Fruit fly (Drosophila melanogaster) whole organism, embryonic: ENCODE results near the gene Rsph3.

ENCODE experiments used
- Adf1 ChIP-seq: fragments of 200-800 bp; sonication (Bioruptor generic); IDR thresholded peaks from 2 replicates; pipeline ENCODE4 v1.3.6; 2022; ENCODE audit warnings: missing biosample characterization, missing genetic modification characterization
- Awh ChIP-seq: fragments of 200-800 bp; sonication (Bioruptor generic); IDR thresholded peaks from 2 replicates; pipeline ENCODE4, ENCODE4 v1.3.6; 2022; ENCODE audit warnings: missing biosample characterization, missing genetic modification characterization
- CG10543 ChIP-seq: fragments of 200-800 bp; sonication (Bioruptor generic); optimal IDR thresholded peaks from 3 replicates; lab custom pipeline; 2017; ENCODE audit warnings: missing biosample characterization, mild to moderate bottlenecking, missing genetic modification characterization, moderate library complexity
- CG12219 ChIP-seq: fragments of 200-800 bp; sonication (Bioruptor generic); optimal IDR thresholded peaks from 3 replicates; lab custom pipeline; 2018; ENCODE audit warnings: missing biosample characterization, mild to moderate bottlenecking, missing genetic modification characterization
- CG13287 ChIP-seq: fragments of 200-800 bp; sonication (Bioruptor generic); IDR thresholded peaks from 2 replicates; pipeline ENCODE4 v1.3.6; 2022; ENCODE audit warnings: missing biosample characterization, missing genetic modification characterization; ENCODE audit not compliant: partially characterized antibody
- CG13624 ChIP-seq: fragments of 200-800 bp; sonication (Bioruptor generic); optimal IDR thresholded peaks from 2 replicates; lab custom pipeline; 2016; ENCODE audit warnings: missing biosample characterization, missing genetic modification characterization
- CG15011 ChIP-seq: fragments of 200-800 bp; sonication (Bioruptor generic); optimal IDR thresholded peaks from 3 replicates; lab custom pipeline; 2018; ENCODE audit warnings: missing biosample characterization, mild to moderate bottlenecking, missing genetic modification characterization
- CG15269 ChIP-seq: fragments of 200-800 bp; sonication (Bioruptor generic); optimal IDR thresholded peaks from 2 replicates; lab custom pipeline; 2018; ENCODE audit warnings: missing biosample characterization, mild to moderate bottlenecking, missing genetic modification characterization, moderate library complexity
- CG17328 ChIP-seq: fragments of 200-800 bp; sonication (Bioruptor generic); IDR thresholded peaks from 2 replicates; pipeline ENCODE4 v1.3.6; 2022; ENCODE audit warnings: missing biosample characterization, missing genetic modification characterization
- CG1832 ChIP-seq: fragments of 200-800 bp; sonication (Bioruptor generic); optimal IDR thresholded peaks from 2 replicates; lab custom pipeline; 2017; ENCODE audit warnings: missing biosample characterization, mild to moderate bottlenecking, missing genetic modification characterization, inconsistent platforms
- CG2712 ChIP-seq: fragments of 200-800 bp; optimal IDR thresholded peaks from 3 replicates; lab custom pipeline; 2019; ENCODE audit warnings: missing biosample characterization, mild to moderate bottlenecking, missing genetic modification characterization, moderate library complexity
- CG31365 ChIP-seq: fragments of 200-800 bp; sonication (Bioruptor generic); optimal IDR thresholded peaks from 2 replicates; lab custom pipeline; 2018; ENCODE audit warnings: missing biosample characterization, mild to moderate bottlenecking, missing genetic modification characterization
- CG32767 ChIP-seq: fragments of 200-800 bp; sonication (Bioruptor generic); IDR thresholded peaks from 2 replicates; pipeline ENCODE4 v1.3.6; 2022; ENCODE audit warnings: missing biosample characterization, missing genetic modification characterization
- CG34376 ChIP-seq: fragments of 200-800 bp; sonication (Bioruptor generic); optimal IDR thresholded peaks from 2 replicates; lab custom pipeline; 2018; ENCODE audit warnings: missing biosample characterization, mild to moderate bottlenecking, missing genetic modification characterization
- CG4730 ChIP-seq: fragments of 200-800 bp; sonication (Bioruptor generic); IDR thresholded peaks from 2 replicates; pipeline ENCODE4 v1.3.6; 2022; ENCODE audit warnings: missing biosample characterization, missing genetic modification characterization
- CG4820 ChIP-seq: fragments of 200-800 bp; sonication (Bioruptor generic); optimal IDR thresholded peaks from 3 replicates; lab custom pipeline; 2016; ENCODE audit warnings: missing biosample characterization, missing genetic modification characterization
- CG4854 ChIP-seq: fragments of 200-800 bp; sonication (Bioruptor generic); optimal IDR thresholded peaks from 2 replicates; lab custom pipeline; 2016; ENCODE audit warnings: missing biosample characterization, missing genetic modification characterization, inconsistent platforms
- CG7745 ChIP-seq: fragments of 200-800 bp; sonication (Bioruptor generic); optimal IDR thresholded peaks from 2 replicates; lab custom pipeline; 2018; ENCODE audit warnings: missing biosample characterization, mild to moderate bottlenecking, missing genetic modification characterization, moderate library complexity
- CG8478 ChIP-seq: fragments of >200 bp; optimal IDR thresholded peaks from 2 replicates; lab custom pipeline; 2018
- CTCF ChIP-seq: fragments of 200-800 bp; sonication (Bioruptor generic); optimal IDR thresholded peaks from 2 replicates; lab custom pipeline; 2017; ENCODE audit warnings: missing biosample characterization, mild to moderate bottlenecking, missing genetic modification characterization, moderate library complexity
- CkIIα-i1 ChIP-seq: fragments of 200-800 bp; sonication (Bioruptor generic); IDR thresholded peaks from 2 replicates; pipeline ENCODE4 v1.3.6; 2022; ENCODE audit warnings: missing biosample characterization, missing genetic modification characterization
- Dek ChIP-seq: fragments of 200-800 bp; sonication (Bioruptor generic); optimal IDR thresholded peaks from 3 replicates; lab custom pipeline; 2019; ENCODE audit warnings: missing biosample characterization, mild to moderate bottlenecking, missing genetic modification characterization, moderate library complexity
- Dll ChIP-seq: fragments of 200-800 bp; sonication (Bioruptor generic); IDR thresholded peaks from 4 replicates; pipeline ENCODE4 v1.3.6; 2022; ENCODE audit warnings: missing biosample characterization, missing genetic modification characterization; ENCODE audit not compliant: partially characterized antibody
- Hmr ChIP-seq: fragments of 200-800 bp; sonication (Bioruptor generic); optimal IDR thresholded peaks from 3 replicates; lab custom pipeline; 2017; ENCODE audit warnings: mild to moderate bottlenecking, missing biosample characterization, missing genetic modification reagents, missing genetic modification characterization
- Sry-β ChIP-seq: fragments of 200-800 bp; sonication (Bioruptor generic); optimal IDR thresholded peaks from 2 replicates; lab custom pipeline; 2018; ENCODE audit warnings: missing biosample characterization, mild to moderate bottlenecking, missing genetic modification characterization, moderate library complexity
- Vsx1 ChIP-seq: fragments of 200-800 bp; sonication (Bioruptor generic); optimal IDR thresholded peaks from 2 replicates; lab custom pipeline; 2017; ENCODE audit warnings: missing biosample characterization, mild to moderate bottlenecking, missing genetic modification characterization, missing genetic modification reagents
- abd-A ChIP-seq: fragments of 200-800 bp; sonication (Bioruptor generic); optimal IDR thresholded peaks from 3 replicates; lab custom pipeline; 2019; ENCODE audit warnings: missing biosample characterization, mild to moderate bottlenecking, missing genetic modification characterization, moderate library complexity
- amos ChIP-seq: fragments of 200-800 bp; sonication (Bioruptor generic); IDR thresholded peaks from 2 replicates; pipeline ENCODE4 v1.3.6; 2022; ENCODE audit warnings: missing biosample characterization, missing genetic modification characterization; ENCODE audit not compliant: partially characterized antibody
- bab2 ChIP-seq: fragments of 200-800 bp; sonication (Bioruptor generic); optimal IDR thresholded peaks from 2 replicates; lab custom pipeline; 2016; ENCODE audit warnings: missing biosample characterization, missing genetic modification characterization
- bbx ChIP-seq: fragments of 200-800 bp; sonication (Bioruptor generic); IDR thresholded peaks from 2 replicates; pipeline ENCODE4 v1.3.6; 2022; ENCODE audit warnings: missing biosample characterization, missing genetic modification characterization; ENCODE audit not compliant: partially characterized antibody
- bsh ChIP-seq, 2 experiments: fragments of 200-800 bp; sonication (Bioruptor generic); optimal IDR thresholded peaks; 2 replicates each; lab custom pipeline; 2017 to 2018; ENCODE audit warnings: mild to moderate bottlenecking in 2 of 2, missing biosample characterization in 2 of 2, missing genetic modification characterization in 2 of 2, moderate library complexity in 1 of 2
- chm ChIP-seq: fragments of 200-800 bp; sonication (Bioruptor generic); IDR thresholded peaks from 2 replicates; pipeline ENCODE4 v1.3.6; 2022; ENCODE audit warnings: missing biosample characterization, missing genetic modification characterization
- dan ChIP-seq: fragments of 200-800 bp; sonication (Bioruptor generic); IDR thresholded peaks from 2 replicates; pipeline ENCODE4 v1.3.6; 2022; ENCODE audit warnings: missing biosample characterization, missing genetic modification characterization
- fd64A ChIP-seq: fragments of 200-800 bp; sonication (Bioruptor generic); optimal IDR thresholded peaks from 3 replicates; lab custom pipeline; 2018; ENCODE audit warnings: missing biosample characterization, mild to moderate bottlenecking, missing genetic modification characterization
- lola ChIP-seq, 3 experiments: fragments of >200 bp in 2 of 3; fragments of 200-800 bp in 1 of 3; sonication (Bioruptor generic) in 1 of 3; optimal IDR thresholded peaks; 2 replicates each; lab custom pipeline; 2017 to 2019; ENCODE audit warnings: missing biosample characterization in 3 of 3, missing genetic modification characterization in 3 of 3, mild to moderate bottlenecking in 1 of 3, moderate library complexity in 1 of 3
- maf-S ChIP-seq: fragments of 200-800 bp; sonication (Bioruptor generic); optimal IDR thresholded peaks from 2 replicates; lab custom pipeline; 2016; ENCODE audit warnings: missing biosample characterization, missing genetic modification characterization
- nerfin-1 ChIP-seq: fragments of 200-800 bp; sonication (Bioruptor generic); optimal IDR thresholded peaks from 3 replicates; lab custom pipeline; 2019; ENCODE audit warnings: missing biosample characterization, mild to moderate bottlenecking, missing genetic modification characterization, moderate library complexity
- nerfin-2 ChIP-seq: fragments of 200-800 bp; sonication (Bioruptor generic); IDR thresholded peaks from 2 replicates; pipeline ENCODE4 v1.3.6; 2022; ENCODE audit warnings: missing biosample characterization, missing genetic modification characterization; ENCODE audit not compliant: partially characterized antibody
- otp ChIP-seq: fragments of 200-800 bp; sonication (Bioruptor generic); IDR thresholded peaks from 3 replicates; pipeline ENCODE4, ENCODE4 v1.3.6; 2022; ENCODE audit warnings: missing biosample characterization, missing genetic modification characterization
- scrt ChIP-seq: fragments of 200-800 bp; sonication (Bioruptor generic); optimal IDR thresholded peaks from 2 replicates; lab custom pipeline; 2018; ENCODE audit warnings: missing biosample characterization, mild to moderate bottlenecking, missing genetic modification characterization, moderate library complexity
- sens ChIP-seq: fragments of 200-800 bp; sonication (Bioruptor generic); peaks from one replicate; lab custom pipeline; 2016; ENCODE audit warnings: missing biosample characterization, missing genetic modification characterization
- sima ChIP-seq: fragments of 200-800 bp; sonication (Bioruptor generic); optimal IDR thresholded peaks from 2 replicates; lab custom pipeline; 2016; ENCODE audit warnings: missing biosample characterization, missing genetic modification characterization
- sqz ChIP-seq: fragments of 200-800 bp; sonication (Bioruptor generic); optimal IDR thresholded peaks from 3 replicates; lab custom pipeline; 2018; ENCODE audit warnings: missing biosample characterization, mild to moderate bottlenecking, missing genetic modification characterization
- toy ChIP-seq: fragments of 200-800 bp; sonication (Bioruptor generic); IDR thresholded peaks from 2 replicates; pipeline ENCODE4 v1.3.6; 2022; ENCODE audit warnings: missing biosample characterization, missing genetic modification characterization
- ttk ChIP-seq: fragments of 200-800 bp; sonication (Bioruptor generic); IDR thresholded peaks from 2 replicates; pipeline ENCODE4 v2.1.2; 2022; ENCODE audit warnings: missing biosample characterization, missing genetic modification characterization
- vvl ChIP-seq: fragments of 200-800 bp; sonication (Bioruptor generic); IDR thresholded peaks from 2 replicates; pipeline ENCODE4 v1.3.6; 2022; ENCODE audit warnings: missing biosample characterization, missing genetic modification characterization
- wek ChIP-seq: fragments of 200-800 bp; sonication (Bioruptor generic); optimal IDR thresholded peaks from 3 replicates; lab custom pipeline; 2018; ENCODE audit warnings: missing biosample characterization, mild to moderate bottlenecking, missing genetic modification characterization, moderate library complexity

The Rsph3 gene

dm6 chr3L:6789788-6790325, 26.8 kb upstream of the Rsph3 start, which contains the start of gene vvl (continued):
- TF ChIP-seq CG4820 (GFP tag; lab: Kevin White, UChicago) (no peak), CG4854 (GFP tag; lab: Kevin White, UChicago) (no peak), CG13287 (GFP tag; lab: Robert Waterston, UW) (peak; percentile 45; the same call in 1 of the 2 replicates), CG13624 (GFP tag; lab: Kevin White, UChicago) (no peak), nerfin-1 (tag; lab: Kevin White, UChicago) (peak; percentile 94), bbx (GFP tag; lab: Robert Waterston, UW) (peak; percentile 46), CG8478 (lab: Kevin White, UChicago) (peak; percentile 93), maf-S (GFP tag; lab: Kevin White, UChicago) (peak; percentile 3), Dll (GFP tag; lab: Robert Waterston, UW) (0 out of 4 replicates have a peak, but pooled peaks have one; percentile 31), lola (GFP tag; optimal IDR thresholded peaks at IDR 0.05; lab: Kevin White, UChicago) (no peak), bsh (GFP tag; optimal IDR thresholded peaks at IDR 0.05; lab: Kevin White, UChicago) (peak in 1 of 2 experiments; percentile 9), scrt (GFP tag; lab: Kevin White, UChicago) (no peak), CG2712 (tag; lab: Kevin White, UChicago) (peak; percentile 14), Sry-β (GFP tag; lab: Kevin White, UChicago) (no peak), Adf1 (GFP tag; lab: Robert Waterston, UW) (peak; percentile 74), otp (0 out of 3 replicates have a peak, but pooled peaks have one; percentile 52), sima (no peak), CG32767 (0 out of 2 replicates have a peak, but pooled peaks have one; percentile 28), chm (peak; percentile 64), CG31365 (no peak), CG15269 (tag; lab: Kevin White, UChicago) (no peak), wek (GFP tag; lab: Kevin White, UChicago) (peak; percentile 11), ttk (GFP tag; lab: Robert Waterston, UW) (no peak), Hmr (peak; percentile 22), CG34376 (GFP tag; lab: Kevin White, UChicago) (no peak), sqz (GFP tag; lab: Kevin White, UChicago) (peak; percentile 91), nerfin-2 (GFP tag; lab: Robert Waterston, UW) (no peak), CG17328 (peak; percentile 43; the same call in 1 of the 2 replicates), CG15011 (no peak), bab2 (GFP tag; lab: Kevin White, UChicago) (no peak), toy (GFP tag; lab: Robert Waterston, UW) (no peak), CG1832 (GFP tag; lab: Kevin White, UChicago) (peak; percentile 97), sens (GFP tag; lab: Kevin White, UChicago) (peak; percentile 82), amos (GFP tag; lab: Robert Waterston, UW) (peak; percentile 31; the same call in 1 of the 2 replicates), CkIIα-i1 (no peak), CG12219 (GFP tag; lab: Kevin White, UChicago) (peak; percentile 27), CTCF (GFP tag; lab: Kevin White, UChicago) (peak; percentile 82)

DNA sequence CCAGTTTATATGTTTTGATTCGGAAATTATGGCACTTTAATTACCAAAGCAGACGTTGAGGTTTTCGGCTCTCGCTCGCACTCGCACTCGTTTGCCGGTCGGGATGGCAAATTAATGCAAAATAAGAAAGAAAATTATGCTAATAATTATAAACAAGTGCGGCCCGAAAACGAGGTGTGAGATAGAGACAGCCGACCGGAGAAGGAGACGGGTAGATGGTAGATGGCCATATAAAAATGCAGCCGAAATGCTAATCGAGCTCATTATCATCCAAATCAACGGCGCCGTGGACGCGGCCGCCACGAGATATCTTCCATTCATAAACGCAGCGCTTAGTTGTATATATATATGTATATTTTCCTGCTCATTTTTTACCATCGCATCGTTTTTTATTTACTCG, 24.5 kb upstream of the Rsph3 start:
- TF ChIP-seq CG7745 (peak; percentile 18), CG12219 (GFP tag; lab: Kevin White, UChicago) (no peak), dan (GFP tag; lab: Robert Waterston, UW) (no peak), CG10543 (GFP tag; lab: Kevin White, UChicago) (no peak), bsh (GFP tag; optimal IDR thresholded peaks at IDR 0.05; lab: Kevin White, UChicago) (no peak), Awh (peak; percentile 63; the same call in 1 of the 2 replicates), CG4730 (GFP tag; lab: Robert Waterston, UW) (no peak), fd64A (GFP tag; lab: Kevin White, UChicago) (no peak), Dek (no peak), sens (GFP tag; lab: Kevin White, UChicago) (peak; percentile 77), Vsx1 (peak; percentile 16), abd-A (tag; lab: Kevin White, UChicago) (peak; percentile 82), vvl (GFP tag; lab: Robert Waterston, UW) (peak; percentile 98)
